Fruit fly (Drosophila melanogaster): ENCODE results near the gene CG32109.

Gene CG32109

DNA sequence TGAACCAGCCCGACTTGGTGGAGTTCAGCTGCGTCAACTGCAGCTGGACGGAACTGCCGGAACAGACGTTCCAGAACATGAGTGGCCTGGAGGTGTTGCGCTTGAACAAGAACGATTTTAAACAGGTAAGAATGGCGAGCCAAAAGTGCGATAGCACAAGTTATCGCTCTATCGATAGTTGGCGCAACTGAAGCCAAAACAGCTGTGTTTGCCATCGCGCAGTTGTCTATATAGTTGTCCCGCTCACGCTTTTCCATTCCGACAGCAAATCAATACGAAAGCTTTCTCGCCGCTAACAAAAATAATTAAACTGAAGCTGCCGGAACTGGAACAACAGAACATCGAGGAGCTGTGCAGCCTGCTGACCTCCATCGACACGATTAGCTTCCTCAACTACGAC is 49.4 kb downstream of the CG32109 start (continued):
- TF ChIP-seq CG42726 (GFP tag; IDR thresholded peaks at IDR 0.05; ENCODE audit: partially characterized antibody) (peak; percentile 69; the same call in 1 of the 2 replicates), CG14860 (GFP tag; IDR thresholded peaks at IDR 0.05; ENCODE audit: partially characterized antibody) (peak; percentile 76), CG43689 (GFP tag; IDR thresholded peaks at IDR 0.05) (no peak), CG11723 (GFP tag; optimal IDR thresholded peaks at IDR 0.05) (no peak), CG34376 (GFP tag; optimal IDR thresholded peaks at IDR 0.05) (peak; percentile 19), CG10147 (GFP tag; optimal IDR thresholded peaks at IDR 0.05) (no peak), ci (GFP tag; IDR thresholded peaks at IDR 0.05) (0 out of 3 replicates have a peak, but pooled peaks have one; percentile 23), CG1603 (tag; optimal IDR thresholded peaks at IDR 0.05) (peak; percentile 51), slbo (GFP tag; IDR thresholded peaks at IDR 0.05) (no peak), CG1832 (GFP tag; optimal IDR thresholded peaks at IDR 0.05) (no peak), CG13424 (tag; optimal IDR thresholded peaks at IDR 0.05) (no peak), CG2129 (GFP tag; IDR thresholded peaks at IDR 0.05; ENCODE audit: partially characterized antibody) (peak; percentile 57; the same call in 1 of the 2 replicates), CG18599 (GFP tag; optimal IDR thresholded peaks at IDR 0.05) (no peak), Deaf1 (tag; optimal IDR thresholded peaks at IDR 0.05) (peak; percentile 24), ato (GFP tag; IDR thresholded peaks at IDR 0.05; ENCODE audit: partially characterized antibody) (peak; percentile 64), ranshi (GFP tag; IDR thresholded peaks at IDR 0.05) (no peak), ewg (GFP tag; optimal IDR thresholded peaks at IDR 0.05) (peak; percentile 57), nerfin-2 (GFP tag; IDR thresholded peaks at IDR 0.05; ENCODE audit: partially characterized antibody) (peak; percentile 70; the same call in 1 of the 2 replicates), kay (GFP tag; optimal IDR thresholded peaks at IDR 0.05) (no peak), CG17186 (GFP tag; optimal IDR thresholded peaks at IDR 0.05) (peak; percentile 86), lilli (GFP tag; optimal IDR thresholded peaks at IDR 0.05) (no peak), grau (tag; optimal IDR thresholded peaks at IDR 0.05) (no peak), gce (GFP tag; IDR thresholded peaks at IDR 0.05) (no peak), CG34224 (GFP tag; IDR thresholded peaks at IDR 0.05; ENCODE audit: partially characterized antibody) (peak; percentile 91), CG14710 (tag; optimal IDR thresholded peaks at IDR 0.05) (peak; percentile 2), Dip3 (GFP tag; optimal IDR thresholded peaks at IDR 0.05) (no peak), CG17359 (tag; optimal IDR thresholded peaks at IDR 0.05) (peak; percentile 6), pfk (GFP tag; optimal IDR thresholded peaks at IDR 0.05) (peak; percentile 5), crp (GFP tag; optimal IDR thresholded peaks at IDR 0.05) (peak; percentile 23 to 95), fd102C (GFP tag; optimal IDR thresholded peaks at IDR 0.05) (no peak), YL-1 (GFP tag; optimal IDR thresholded peaks at IDR 0.05) (peak; percentile 55), CG32767 (GFP tag; IDR thresholded peaks at IDR 0.05) (0 out of 2 replicates have a peak, but pooled peaks have one; percentile 19), CG6254 (GFP tag; optimal IDR thresholded peaks at IDR 0.05) (no peak)

- TF ChIP-seq CG17385 (GFP tag; optimal IDR thresholded peaks at IDR 0.05) (no peak), sc (optimal IDR thresholded peaks at IDR 0.05) (no peak), sc (GFP tag; optimal IDR thresholded peaks at IDR 0.05) (no peak), Pdp1 (GFP tag; optimal IDR thresholded peaks at IDR 0.05) (peak in 1 of 2 experiments; percentile 57), wek (GFP tag; optimal IDR thresholded peaks at IDR 0.05) (peak; percentile 28), Med (GFP tag) (peak; percentile 78), CG17359 (tag; optimal IDR thresholded peaks at IDR 0.05) (no peak), nmo (GFP tag; optimal IDR thresholded peaks at IDR 0.05) (no peak), CG12769 (tag; optimal IDR thresholded peaks at IDR 0.05) (peak; percentile 45), Opbp (GFP tag; IDR thresholded peaks at IDR 0.05; ENCODE audit: partially characterized antibody) (no peak), CrebB (tag; optimal IDR thresholded peaks at IDR 0.05) (peak; percentile 13), sens (GFP tag) (peak; percentile 74), cwo (GFP tag; optimal IDR thresholded peaks at IDR 0.05) (peak; percentile 25), NFAT (GFP tag; IDR thresholded peaks at IDR 0.05) (peak; percentile 36; the same call in 1 of the 2 replicates), salm (tag; optimal IDR thresholded peaks at IDR 0.05) (no peak), ash1 (GFP tag; optimal IDR thresholded peaks at IDR 0.05) (no peak), vfl (GFP tag; optimal IDR thresholded peaks at IDR 0.05) (no peak), grn (GFP tag; optimal IDR thresholded peaks at IDR 0.05) (no peak)
Observed at dm6 chr3L:12796077-12796641, 51.0 kb downstream of the CG32109 start.
